Fruit fly (Drosophila melanogaster): Measurements from ENCODE around the gene CG32376.

dm6 chr3L:7528380-7529080, 13.7 kb downstream of the CG32376 start, which contains the start of gene lqf:
- TF ChIP-seq Sox14 (GFP tag; optimal IDR thresholded peaks at IDR 0.05) (no peak), Eip75B (GFP tag; optimal IDR thresholded peaks at IDR 0.05) (no peak), CG6792 (GFP tag; optimal IDR thresholded peaks at IDR 0.05) (no peak), fd85E (GFP tag; optimal IDR thresholded peaks at IDR 0.05) (peak; percentile 36), Hr39 (GFP tag; optimal IDR thresholded peaks at IDR 0.05) (no peak), Blimp-1 (GFP tag; optimal IDR thresholded peaks at IDR 0.05) (no peak), CG34406 (GFP tag; optimal IDR thresholded peaks at IDR 0.05) (no peak), CG31627 (GFP tag; optimal IDR thresholded peaks at IDR 0.05) (no peak), net (GFP tag; optimal IDR thresholded peaks at IDR 0.05) (no peak), Hr4 (GFP tag; optimal IDR thresholded peaks at IDR 0.05) (no peak)

Data from whole organism, prepupa.